Worm (Caenorhabditis elegans) whole organism, midembryonic: Measurements from ENCODE around the gene scc-3.
A peak's percentile ranks its signal among the peaks of the same experiment; 100 is the strongest.

Source experiments
- T22C8.4 ChIP-seq: fragments of 200-800 bp; sonication (Bioruptor generic); IDR thresholded peaks from 2 replicates; pipeline ENCODE4 v1.3.6; 2022; ENCODE audit warnings: missing genetic modification characterization, missing compliant biosample characterization
- cog-1 ChIP-seq: sonication (generic microtip); optimal IDR thresholded peaks from 2 replicates; lab custom pipeline; 2016; ENCODE audit warnings: missing genetic modification characterization, missing compliant biosample characterization
- flt-1 ChIP-seq: fragments of 200-800 bp; sonication (Bioruptor generic); IDR thresholded peaks from 2 replicates; pipeline ENCODE4 v1.3.6; 2022; ENCODE audit warnings: missing genetic modification characterization, missing compliant biosample characterization
- klf-2 ChIP-seq: fragments of 200-800 bp; sonication (Bioruptor generic); conservative IDR thresholded peaks from 2 replicates; pipeline ENCODE4 v1.3.6; 2022; ENCODE audit warnings: missing genetic modification reagents, missing genetic modification characterization, missing compliant biosample characterization
- med-1 ChIP-seq: sonication (generic microtip); optimal IDR thresholded peaks from 2 replicates; lab custom pipeline; 2017; ENCODE audit warnings: missing genetic modification characterization, mild to moderate bottlenecking, missing compliant biosample characterization, antibody characterized with exemption, missing genetic modification reagents; ENCODE audit not compliant: insufficient read depth
- ref-1 ChIP-seq: fragments of 200-800 bp; sonication (Bioruptor generic); conservative IDR thresholded peaks from 2 replicates; pipeline ENCODE4 v1.3.6; 2022; ENCODE audit warnings: missing genetic modification reagents, missing genetic modification characterization, missing compliant biosample characterization
- tab-1 ChIP-seq: fragments of 200-800 bp; sonication (Bioruptor generic); IDR thresholded peaks from 2 replicates; pipeline ENCODE4 v1.3.6; 2022; ENCODE audit warnings: missing genetic modification characterization, missing compliant biosample characterization
- ztf-23 ChIP-seq: fragments of 200-800 bp; sonication (Bioruptor generic); IDR thresholded peaks from 2 replicates; pipeline ENCODE4 v1.3.6; 2022; ENCODE audit warnings: missing genetic modification reagents, missing genetic modification characterization, missing compliant biosample characterization
- ztf-29 ChIP-seq: fragments of 200-800 bp; sonication (Bioruptor generic); IDR thresholded peaks from 2 replicates; pipeline ENCODE4 v1.3.6; 2022; ENCODE audit warnings: missing genetic modification reagents, missing genetic modification characterization, missing compliant biosample characterization

The scc-3 gene

ce11 chrV:12814481-12814882 is 50.7 kb downstream of the scc-3 start:
- TF ChIP-seq cog-1 (tag; lab: Kevin White, UChicago) (peak; percentile 71), T22C8.4 (GFP tag; lab: Robert Waterston, UW) (no peak), ztf-29 (GFP tag; lab: Robert Waterston, UW) (peak; percentile 64; the same call in 1 of the 2 replicates), klf-2 (no peak), flt-1 (0 out of 2 replicates have a peak, but pooled peaks have one; percentile 45), med-1 (GFP tag; lab: Kevin White, UChicago) (no peak), tab-1 (0 out of 2 replicates have a peak, but pooled peaks have one; percentile 39), ztf-23 (GFP tag; lab: Robert Waterston, UW) (0 out of 2 replicates have a peak, but pooled peaks have one; percentile 54), ref-1 (GFP tag; lab: Robert Waterston, UW) (no peak)

- TF ChIP-seq med-1 (GFP tag; lab: Kevin White, UChicago) (no peak), ref-1 (GFP tag; lab: Robert Waterston, UW) (no peak), tab-1 (no peak), klf-2 (no peak), ztf-23 (GFP tag; lab: Robert Waterston, UW) (no peak), flt-1 (no peak), T22C8.4 (GFP tag; lab: Robert Waterston, UW) (no peak), cog-1 (tag; lab: Kevin White, UChicago) (no peak), ztf-29 (GFP tag; lab: Robert Waterston, UW) (no peak)
Measured at ce11 chrV:12815386-12815785, 51.6 kb downstream of the scc-3 start.

- TF ChIP-seq ztf-29 (GFP tag; lab: Robert Waterston, UW) (no peak), ztf-23 (GFP tag; lab: Robert Waterston, UW) (no peak)
Measured at ce11 chrV:12816672-12817071, 52.9 kb downstream of the scc-3 start.
